Worm (Caenorhabditis elegans): ENCODE data around the gene oac-30.

- TF ChIP-seq W03F9.2 (tag; optimal IDR thresholded peaks at IDR 0.05) (no peak), him-1 (tag; optimal IDR thresholded peaks at IDR 0.05) (no peak), dao-5 (tag; optimal IDR thresholded peaks at IDR 0.05) (no peak)
Measured at ce11 chrII:1228943-1229342, 37.7 kb downstream of the oac-30 start.

Measured in whole organism, L4/young adult.